Worm (Caenorhabditis elegans) whole organism, mixed stage, embryonic: ENCODE results near the gene T14B4.8.

ENCODE experiments used
- ces-1 ChIP-seq: fragments of 150-350 bp; optimal IDR thresholded peaks from 2 replicates; lab custom pipeline; 2014; ENCODE audit warnings: missing biosample characterization, missing genetic modification reagents, missing genetic modification characterization
- elt-3 ChIP-seq: fragments of 150-350 bp; optimal IDR thresholded peaks from 2 replicates; lab custom pipeline; 2014; ENCODE audit warnings: missing biosample characterization, missing genetic modification characterization
- lsy-2 ChIP-seq: fragments of 150-350 bp; optimal IDR thresholded peaks from 2 replicates; lab custom pipeline; 2014; ENCODE audit warnings: missing biosample characterization, missing genetic modification characterization
- nhr-12 ChIP-seq: fragments of 150-350 bp; optimal IDR thresholded peaks from 2 replicates; lab custom pipeline; 2014; ENCODE audit warnings: missing biosample characterization, missing genetic modification characterization
- nhr-237 ChIP-seq: fragments of 150-350 bp; optimal IDR thresholded peaks from 2 replicates; lab custom pipeline; 2014; ENCODE audit warnings: missing biosample characterization, missing genetic modification characterization
- nhr-28 ChIP-seq: fragments of 150-350 bp; optimal IDR thresholded peaks from 2 replicates; lab custom pipeline; 2014; ENCODE audit warnings: missing biosample characterization, missing genetic modification characterization
- sptf-1 ChIP-seq: sonication (generic microtip); optimal IDR thresholded peaks from 2 replicates; lab custom pipeline; 2017; ENCODE audit warnings: mild to moderate bottlenecking, missing genetic modification characterization, moderate library complexity, missing compliant biosample characterization
- unc-62 ChIP-seq: fragments of 150-350 bp; optimal IDR thresholded peaks from 2 replicates; lab custom pipeline; 2014; ENCODE audit warnings: missing biosample characterization, missing genetic modification reagents, missing genetic modification characterization

- TF ChIP-seq unc-62 (GFP tag; lab: Kevin White, UChicago) (no peak), ces-1 (GFP tag; lab: Kevin White, UChicago) (no peak), sptf-1 (no peak), nhr-237 (tag; lab: Kevin White, UChicago) (no peak), elt-3 (tag; lab: Kevin White, UChicago) (no peak), nhr-12 (tag; lab: Kevin White, UChicago) (no peak), nhr-28 (tag; lab: Kevin White, UChicago) (no peak), lsy-2 (tag; lab: Kevin White, UChicago) (no peak)
These were observed 7.4 kb upstream of the T14B4.8 start, which contains the start of gene T14B4.1 for ce11 chrII:6736604-6737003.
